Worm (Caenorhabditis elegans) whole organism, L4 larva: ENCODE results near the gene T28D6.3.

ENCODE experiments used
- D1046.2 ChIP-seq: fragments of 200-800 bp; sonication (Bioruptor generic); IDR thresholded peaks from 2 replicates; pipeline ENCODE4 v1.3.6; 2022; ENCODE audit warnings: missing genetic modification characterization, missing compliant biosample characterization
- F26F4.8 ChIP-seq: fragments of 200-800 bp; sonication (Bioruptor generic); conservative IDR thresholded peaks from 2 replicates; pipeline ENCODE4 v1.3.6; 2022; ENCODE audit warnings: missing genetic modification characterization, missing compliant biosample characterization
- F37D6.2 ChIP-seq: sonication (generic microtip); optimal IDR thresholded peaks from 2 replicates; lab custom pipeline; 2016; ENCODE audit warnings: mild to moderate bottlenecking, missing genetic modification characterization, missing compliant biosample characterization
- F49E8.2 ChIP-seq: sonication (generic microtip); optimal IDR thresholded peaks from 2 replicates; lab custom pipeline; 2016; ENCODE audit warnings: missing compliant biosample characterization, mild to moderate bottlenecking, missing genetic modification characterization, borderline replicate concordance
- R02D3.7 ChIP-seq: fragments of 150-350 bp; sonication (generic microtip); optimal IDR thresholded peaks from 3 replicates; lab custom pipeline; 2014; ENCODE audit warnings: missing biosample characterization, missing genetic modification characterization
- T20F7.1 ChIP-seq: fragments of 200-800 bp; sonication (Bioruptor generic); optimal IDR thresholded peaks from 2 replicates; lab custom pipeline; 2018; ENCODE audit warnings: mild to moderate bottlenecking, missing genetic modification characterization, missing compliant biosample characterization
- Y48G9A.11 ChIP-seq: fragments of 200-800 bp; sonication (Bioruptor generic); IDR thresholded peaks from 2 replicates; pipeline ENCODE4 v1.3.6; 2022; ENCODE audit warnings: missing genetic modification reagents, missing genetic modification characterization, missing compliant biosample characterization
- Y5F2A.4 ChIP-seq: fragments of 200-800 bp; sonication (Bioruptor generic); optimal IDR thresholded peaks from 2 replicates; lab custom pipeline; 2018; ENCODE audit warnings: mild to moderate bottlenecking, missing genetic modification characterization, missing compliant biosample characterization
- Y75B8A.6 ChIP-seq: fragments of 200-800 bp; sonication (Bioruptor generic); IDR thresholded peaks from 2 replicates; pipeline ENCODE4 v1.3.6; 2022; ENCODE audit warnings: missing genetic modification reagents, missing genetic modification characterization, missing compliant biosample characterization
- ZK337.2 ChIP-seq: fragments of 200-800 bp; sonication (Bioruptor generic); IDR thresholded peaks from 2 replicates; pipeline ENCODE4 v1.3.6; 2022; ENCODE audit warnings: missing genetic modification reagents, missing genetic modification characterization, missing compliant biosample characterization
- ZK546.5 ChIP-seq, 2 experiments: sonication (generic microtip); optimal IDR thresholded peaks; 2 replicates each; lab custom pipeline; 2017; ENCODE audit warnings: missing biosample characterization in 2 of 2, missing genetic modification characterization in 2 of 2
- aly-2 ChIP-seq: sonication (generic microtip); optimal IDR thresholded peaks from 2 replicates; lab custom pipeline; 2018; ENCODE audit warnings: missing biosample characterization, missing genetic modification characterization
- ama-1 ChIP-seq: fragments of 150-350 bp; optimal IDR thresholded peaks from 2 replicates; lab custom pipeline; 2014; ENCODE audit warnings: inconsistent platforms, mixed read lengths
- arid-1 ChIP-seq: fragments of 200-800 bp; sonication (Bioruptor generic); conservative IDR thresholded peaks from 2 replicates; pipeline ENCODE4 v1.3.6; 2022; ENCODE audit warnings: missing genetic modification reagents, missing genetic modification characterization, missing compliant biosample characterization
- ceh-28 ChIP-seq: fragments of 150-350 bp; optimal IDR thresholded peaks from 2 replicates; lab custom pipeline; 2014; ENCODE audit warnings: missing biosample characterization, missing genetic modification reagents, missing genetic modification characterization
- ceh-62 ChIP-seq: sonication (generic microtip); optimal IDR thresholded peaks from 2 replicates; lab custom pipeline; 2017; ENCODE audit warnings: missing biosample characterization, missing genetic modification characterization
- daf-19 ChIP-seq: fragments of 200-800 bp; sonication (Bioruptor generic); conservative IDR thresholded peaks from 2 replicates; pipeline ENCODE4 v1.3.6; 2022; ENCODE audit warnings: missing genetic modification characterization, missing compliant biosample characterization
- daf-8 ChIP-seq: fragments of 200-800 bp; sonication (Bioruptor generic); IDR thresholded peaks from 2 replicates; pipeline ENCODE4 v1.3.6; 2022; ENCODE audit warnings: missing genetic modification characterization, missing compliant biosample characterization
- fkh-10 ChIP-seq: fragments of 150-350 bp; optimal IDR thresholded peaks from 2 replicates; lab custom pipeline; 2014; ENCODE audit warnings: missing biosample characterization, missing genetic modification reagents, missing genetic modification characterization
- fos-1 ChIP-seq: fragments of 150-350 bp; optimal IDR thresholded peaks from 2 replicates; lab custom pipeline; 2014; ENCODE audit warnings: missing biosample characterization, missing genetic modification characterization
- gei-8 ChIP-seq: fragments of 200-800 bp; sonication (Bioruptor generic); optimal IDR thresholded peaks from 2 replicates; lab custom pipeline; 2018; ENCODE audit warnings: mild to moderate bottlenecking, missing genetic modification characterization, missing compliant biosample characterization
- hlh-11 ChIP-seq: fragments of 200-800 bp; sonication (Bioruptor generic); optimal IDR thresholded peaks from 2 replicates; lab custom pipeline; 2018; ENCODE audit warnings: mild to moderate bottlenecking, missing genetic modification characterization, missing compliant biosample characterization
- hlh-30 ChIP-seq: sonication (generic microtip); optimal IDR thresholded peaks from 2 replicates; lab custom pipeline; 2017; ENCODE audit warnings: antibody characterized with exemption, mild to moderate bottlenecking, missing genetic modification characterization, missing compliant biosample characterization; ENCODE audit not compliant: insufficient read depth
- lin-13 ChIP-seq: fragments of 150-350 bp; optimal IDR thresholded peaks from 2 replicates; lab custom pipeline; 2014; ENCODE audit warnings: missing biosample characterization, missing genetic modification reagents, missing genetic modification characterization
- lin-15B ChIP-seq: fragments of 150-350 bp; sonication (generic microtip); optimal IDR thresholded peaks from 3 replicates; lab custom pipeline; 2014; ENCODE audit warnings: missing biosample characterization, missing genetic modification characterization
- lin-38 ChIP-seq: fragments of 200-800 bp; sonication (Bioruptor generic); IDR thresholded peaks from 2 replicates; pipeline ENCODE4 v1.3.6; 2022; ENCODE audit warnings: missing genetic modification reagents, missing genetic modification characterization, missing compliant biosample characterization
- lin-39 ChIP-seq: fragments of 150-350 bp; optimal IDR thresholded peaks from 2 replicates; lab custom pipeline; 2014; ENCODE audit warnings: missing biosample characterization, missing genetic modification reagents, missing genetic modification characterization
- lsy-2 ChIP-seq, 2 experiments: fragments of 150-350 bp in 1 of 2; sonication (generic microtip) in 1 of 2; optimal IDR thresholded peaks; 2 replicates each; lab custom pipeline; 2014 to 2017; ENCODE audit warnings: missing biosample characterization in 2 of 2, missing genetic modification characterization in 2 of 2
- madf-9 ChIP-seq: fragments of 200-800 bp; sonication (Bioruptor generic); conservative IDR thresholded peaks from 2 replicates; pipeline ENCODE4 v1.3.6; 2022; ENCODE audit warnings: missing genetic modification reagents, missing genetic modification characterization, missing compliant biosample characterization
- mdt-29 ChIP-seq: fragments of 200-800 bp; sonication (Bioruptor generic); IDR thresholded peaks from 2 replicates; pipeline ENCODE4 v1.3.6; 2022; ENCODE audit warnings: missing genetic modification reagents, missing genetic modification characterization, missing compliant biosample characterization
- mes-2 ChIP-seq: sonication (generic microtip); optimal IDR thresholded peaks from 2 replicates; lab custom pipeline; 2016; ENCODE audit warnings: missing genotype, mild to moderate bottlenecking, missing genetic modification characterization, missing compliant biosample characterization; ENCODE audit not compliant: poor library complexity, severe bottlenecking
- nhr-10 ChIP-seq: fragments of 150-350 bp; optimal IDR thresholded peaks from 2 replicates; lab custom pipeline; 2014; ENCODE audit warnings: missing biosample characterization, missing genetic modification characterization
- nhr-111 ChIP-seq: fragments of 200-800 bp; sonication (Bioruptor generic); optimal IDR thresholded peaks from 2 replicates; lab custom pipeline; 2018; ENCODE audit warnings: mild to moderate bottlenecking, missing genetic modification characterization, missing compliant biosample characterization
- nhr-237 ChIP-seq: sonication (generic microtip); optimal IDR thresholded peaks from 2 replicates; lab custom pipeline; 2017; ENCODE audit warnings: missing biosample characterization, missing genetic modification characterization
- nhr-41 ChIP-seq: fragments of 200-800 bp; sonication (Bioruptor generic); IDR thresholded peaks from 2 replicates; pipeline ENCODE4 v1.3.6; 2022; ENCODE audit warnings: missing genetic modification reagents, missing genetic modification characterization, missing compliant biosample characterization
- nhr-42 ChIP-seq: fragments of 200-800 bp; sonication (Bioruptor generic); IDR thresholded peaks from 2 replicates; pipeline ENCODE4 v1.3.6; 2022; ENCODE audit warnings: missing genetic modification characterization, missing compliant biosample characterization
- nhr-48 ChIP-seq: sonication (generic microtip); optimal IDR thresholded peaks from 2 replicates; lab custom pipeline; 2016; ENCODE audit warnings: mild to moderate bottlenecking, missing genetic modification characterization, missing compliant biosample characterization
- nhr-6 ChIP-seq: fragments of 150-350 bp; optimal IDR thresholded peaks from 2 replicates; lab custom pipeline; 2014; ENCODE audit warnings: missing biosample characterization, missing genetic modification characterization
- pha-4 ChIP-seq, 2 experiments: fragments of 150-350 bp in 1 of 2; fragments of 200-800 bp in 1 of 2; sonication (Bioruptor generic) in 1 of 2; IDR thresholded peaks in 1 of 2; optimal IDR thresholded peaks in 1 of 2; 2 replicates each; pipeline versions ENCODE4 v1.3.6 to Lab custom; 2014 to 2022; ENCODE audit warnings: missing genetic modification characterization in 2 of 2, missing genetic modification reagents in 2 of 2, missing biosample characterization in 1 of 2, missing compliant biosample characterization in 1 of 2
- php-3 ChIP-seq: fragments of 200-800 bp; sonication (Bioruptor generic); IDR thresholded peaks from 2 replicates; pipeline ENCODE4 v1.3.6; 2022; ENCODE audit warnings: missing genetic modification reagents, missing genetic modification characterization, missing compliant biosample characterization
- rbr-2 ChIP-seq: sonication (generic microtip); optimal IDR thresholded peaks from 2 replicates; lab custom pipeline; 2016; ENCODE audit warnings: missing genotype, missing genetic modification characterization, missing compliant biosample characterization
- sdz-12 ChIP-seq: fragments of 200-800 bp; sonication (Bioruptor generic); optimal IDR thresholded peaks from 2 replicates; lab custom pipeline; 2018; ENCODE audit warnings: mild to moderate bottlenecking, missing genetic modification characterization, missing compliant biosample characterization
- set-16 ChIP-seq: fragments of 200-800 bp; sonication (Bioruptor generic); IDR thresholded peaks from 2 replicates; pipeline ENCODE4 v1.3.6; 2022; ENCODE audit warnings: missing genetic modification reagents, missing genetic modification characterization, missing compliant biosample characterization
- skn-1 ChIP-seq: fragments of 150-350 bp; optimal IDR thresholded peaks from 2 replicates; lab custom pipeline; 2014; ENCODE audit warnings: missing biosample characterization, missing genetic modification characterization
- snpc-1.2 ChIP-seq: fragments of 200-800 bp; sonication (Bioruptor generic); IDR thresholded peaks from 2 replicates; pipeline ENCODE4 v1.3.6; 2022; ENCODE audit warnings: missing genetic modification reagents, missing genetic modification characterization, missing compliant biosample characterization
- snpc-4 ChIP-seq: fragments of 150-350 bp; optimal IDR thresholded peaks from 2 replicates; lab custom pipeline; 2014; ENCODE audit warnings: missing biosample characterization, missing genetic modification characterization
- spr-1 ChIP-seq: sonication (generic microtip); optimal IDR thresholded peaks from 2 replicates; lab custom pipeline; 2016; ENCODE audit warnings: mild to moderate bottlenecking, missing genetic modification characterization, missing compliant biosample characterization
- zag-1 ChIP-seq: fragments of 150-350 bp; optimal IDR thresholded peaks from 2 replicates; lab custom pipeline; 2014; ENCODE audit warnings: missing biosample characterization, missing genetic modification characterization
- zip-2 ChIP-seq: fragments of 150-350 bp; optimal IDR thresholded peaks from 2 replicates; lab custom pipeline; 2014; ENCODE audit warnings: missing biosample characterization, missing genetic modification characterization

The T28D6.3 gene

ce11 chrIII:11352840-11353239 lies 13.7 kb upstream of the T28D6.3 start (continued):
- TF ChIP-seq lin-13 (GFP tag; lab: Kevin White, UChicago) (peak; percentile 43), nhr-42 (GFP tag; lab: Robert Waterston, UW) (no peak), aly-2 (tag; lab: Kevin White, UChicago) (no peak)

ce11 chrIII:11353499-11353898 lies 13.1 kb upstream of the T28D6.3 start:
- no peak for TF ChIP-seq nhr-237 (tag; lab: Kevin White, UChicago)
- no peak for TF ChIP-seq php-3 (GFP tag; lab: Robert Waterston, UW)
- TF ChIP-seq snpc-1.2 (GFP tag; lab: Robert Waterston, UW) = no peak
- peak; percentile 52 for TF ChIP-seq mes-2 (tag; lab: Kevin White, UChicago)
- no peak for TF ChIP-seq T20F7.1 (GFP tag; lab: Kevin White, UChicago)
- TF ChIP-seq lin-39 (tag; lab: Kevin White, UChicago) = no peak
- no peak for TF ChIP-seq ama-1 (lab: Kevin White, UChicago)
- no peak for TF ChIP-seq nhr-6 (tag; lab: Kevin White, UChicago)
- no peak for TF ChIP-seq fos-1 (tag; lab: Kevin White, UChicago)
- no peak for TF ChIP-seq F26F4.8 (GFP tag; lab: Robert Waterston, UW)
- 0 out of 2 replicates have a peak, but pooled peaks have one; percentile 48 for TF ChIP-seq mdt-29 (GFP tag; lab: Robert Waterston, UW)
- no peak for TF ChIP-seq Y5F2A.4
- TF ChIP-seq hlh-11 (tag; lab: Kevin White, UChicago) = peak; percentile 10
- TF ChIP-seq F49E8.2 (tag; lab: Kevin White, UChicago) = no peak
- TF ChIP-seq pha-4 (GFP tag; IDR thresholded peaks at IDR 0.05; lab: Robert Waterston, UW) = no peak
- no peak for TF ChIP-seq pha-4 (tag; optimal IDR thresholded peaks at IDR 0.05; lab: Kevin White, UChicago)
- no peak for TF ChIP-seq lin-15B (tag; lab: Kevin White, UChicago)
- TF ChIP-seq Y48G9A.11 (GFP tag; lab: Robert Waterston, UW) = peak; percentile 53; the same call in 1 of the 2 replicates
- TF ChIP-seq hlh-30 (tag; lab: Kevin White, UChicago) = peak; percentile 33
- TF ChIP-seq gei-8 = no peak
- no peak for TF ChIP-seq spr-1 (tag; lab: Kevin White, UChicago)
- no peak for TF ChIP-seq skn-1 (tag; lab: Kevin White, UChicago)
- no peak for TF ChIP-seq zip-2
- TF ChIP-seq snpc-4 (tag; lab: Kevin White, UChicago) = no peak
- TF ChIP-seq daf-19 (GFP tag; lab: Robert Waterston, UW) = 0 out of 2 replicates have a peak, but pooled peaks have one; percentile 65
- TF ChIP-seq fkh-10 (GFP tag; lab: Kevin White, UChicago) = no peak
- TF ChIP-seq rbr-2 (tag; lab: Kevin White, UChicago) = no peak
- TF ChIP-seq lsy-2 (tag; optimal IDR thresholded peaks at IDR 0.05; lab: Kevin White, UChicago) = peak in 1 of 2 experiments; percentile 13
- no peak for TF ChIP-seq nhr-41 (GFP tag; lab: Robert Waterston, UW)
- TF ChIP-seq R02D3.7 (tag; lab: Kevin White, UChicago) = no peak
- no peak for TF ChIP-seq zag-1
- TF ChIP-seq set-16 (GFP tag; lab: Robert Waterston, UW) = no peak
- TF ChIP-seq ceh-28 (tag; lab: Kevin White, UChicago) = no peak
- no peak for TF ChIP-seq sdz-12 (GFP tag; lab: Kevin White, UChicago)
- TF ChIP-seq arid-1 (GFP tag; lab: Robert Waterston, UW) = 0 out of 2 replicates have a peak, but pooled peaks have one; percentile 28
- peak; percentile 24; the same call in 1 of the 2 replicates for TF ChIP-seq ZK337.2 (GFP tag; lab: Robert Waterston, UW)
- TF ChIP-seq daf-8 = no peak
- TF ChIP-seq ceh-62 (tag; lab: Kevin White, UChicago) = no peak
- no peak; the same call in 1 of the 2 replicates for TF ChIP-seq madf-9 (GFP tag; lab: Robert Waterston, UW)
- TF ChIP-seq nhr-48 = no peak
- no peak for TF ChIP-seq nhr-10 (tag; lab: Kevin White, UChicago)
- TF ChIP-seq aly-2 (tag; lab: Kevin White, UChicago) = no peak
- TF ChIP-seq ZK546.5 (tag; optimal IDR thresholded peaks at IDR 0.05; lab: Kevin White, UChicago) = no peak
- no peak for TF ChIP-seq F37D6.2 (tag; lab: Kevin White, UChicago)
- TF ChIP-seq lin-38 (GFP tag; lab: Robert Waterston, UW) = peak; percentile 45
- peak; percentile 36; the same call in 1 of the 2 replicates for TF ChIP-seq D1046.2 (GFP tag; lab: Robert Waterston, UW)
- no peak for TF ChIP-seq nhr-111 (GFP tag; lab: Kevin White, UChicago)
- peak; percentile 59; the same call in 1 of the 2 replicates for TF ChIP-seq Y75B8A.6 (GFP tag; lab: Robert Waterston, UW)
